Worm (Caenorhabditis elegans) whole organism, young adult: ENCODE measurements around the gene nlp-61.

Experiments used
- akir-1 ChIP-seq: fragments of 200-800 bp; sonication (Bioruptor generic); optimal IDR thresholded peaks from 2 replicates; lab custom pipeline; 2018; ENCODE audit warnings: mild to moderate bottlenecking, missing genetic modification characterization, moderate library complexity, missing compliant biosample characterization
- ceh-27 ChIP-seq: fragments of 200-800 bp; sonication (Bioruptor generic); optimal IDR thresholded peaks from 2 replicates; lab custom pipeline; 2018; ENCODE audit warnings: mild to moderate bottlenecking, missing genetic modification characterization, moderate library complexity, missing compliant biosample characterization
- dox-1 ChIP-seq: fragments of 200-800 bp; sonication (Bioruptor generic); IDR thresholded peaks from 2 replicates; pipeline ENCODE4 v1.3.6; 2022; ENCODE audit warnings: missing genetic modification reagents, missing genetic modification characterization, missing compliant biosample characterization
- dpff-1 ChIP-seq: sonication (generic microtip); optimal IDR thresholded peaks from 2 replicates; lab custom pipeline; 2017; ENCODE audit warnings: mild to moderate bottlenecking, missing genetic modification characterization, missing compliant biosample characterization
- fkh-3 ChIP-seq: sonication (generic microtip); optimal IDR thresholded peaks from 2 replicates; lab custom pipeline; 2016; ENCODE audit warnings: mild to moderate bottlenecking, missing genetic modification characterization, missing compliant biosample characterization
- lin-40 ChIP-seq: sonication (generic microtip); optimal IDR thresholded peaks from 2 replicates; lab custom pipeline; 2016; ENCODE audit warnings: missing genetic modification characterization, mild to moderate bottlenecking, missing compliant biosample characterization, missing genotype, missing genetic modification reagents
- snpc-4 ChIP-seq, 5 experiments: fragments of 150-350 bp in 1 of 5; sonication (generic microtip) in 4 of 5; optimal IDR thresholded peaks; 2 replicates each; lab custom pipeline; 2014 to 2018; ENCODE audit warnings: missing genetic modification characterization in 5 of 5, missing biosample characterization in 3 of 5, antibody characterized with exemption in 2 of 5, mild to moderate bottlenecking in 2 of 5, missing compliant biosample characterization in 2 of 5, missing genotype in 2 of 5, moderate library complexity in 2 of 5, missing genetic modification reagents in 1 of 5
- zfh-2 ChIP-seq: fragments of 200-800 bp; sonication (Bioruptor generic); conservative IDR thresholded peaks from 2 replicates; pipeline ENCODE4 v1.3.6; 2022; ENCODE audit warnings: missing genetic modification reagents, missing genetic modification characterization, missing compliant biosample characterization

DNA sequence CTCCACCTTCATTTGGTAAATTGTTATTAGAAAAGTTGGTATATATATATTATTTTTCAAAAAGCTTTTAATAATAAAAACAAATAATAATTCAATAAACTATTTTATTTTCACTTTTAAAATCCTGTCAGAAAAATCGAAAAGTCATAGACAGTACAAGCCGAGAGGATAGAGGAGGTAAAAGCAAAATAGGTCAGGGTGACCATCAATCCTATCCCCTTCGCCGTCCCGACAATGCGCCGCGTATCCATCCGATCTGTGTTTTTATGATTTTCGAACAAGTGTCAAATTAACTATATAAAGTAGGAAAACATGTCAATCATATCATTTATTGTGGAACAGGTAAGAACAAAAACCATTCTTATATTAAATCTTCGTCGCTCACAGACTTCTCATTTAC lies 38.0 kb downstream of the nlp-61 start:
- TF ChIP-seq zfh-2 (GFP tag; lab: Robert Waterston, UW) = no peak
- no peak for TF ChIP-seq ceh-27 (GFP tag; lab: Kevin White, UChicago)
- no peak for TF ChIP-seq lin-40 (tag; lab: Kevin White, UChicago)
- no peak for TF ChIP-seq akir-1 (GFP tag; lab: Kevin White, UChicago)
- no peak for TF ChIP-seq dpff-1 (tag; lab: Kevin White, UChicago)
- no peak for TF ChIP-seq snpc-4 (GFP tag; optimal IDR thresholded peaks at IDR 0.05; lab: Kevin White, UChicago)
- no peak for TF ChIP-seq snpc-4 (tag; optimal IDR thresholded peaks at IDR 0.05; lab: Kevin White, UChicago)
- TF ChIP-seq dox-1 = no peak
- no peak for TF ChIP-seq fkh-3 (tag; lab: Kevin White, UChicago)
